Fruit fly (Drosophila melanogaster) whole organism, embryonic: Measurements from ENCODE around the gene CG13306.

Source experiments
- Atf3 ChIP-seq: fragments of 200-800 bp; sonication (Bioruptor generic); optimal IDR thresholded peaks from 3 replicates; lab custom pipeline; 2016; ENCODE audit warnings: missing biosample characterization, missing genetic modification characterization
- Bdp1 ChIP-seq: fragments of 200-800 bp; sonication (Bioruptor generic); optimal IDR thresholded peaks from 3 replicates; lab custom pipeline; 2016; ENCODE audit warnings: missing biosample characterization, missing genetic modification characterization
- CG10431 ChIP-seq: fragments of 200-800 bp; sonication (Bioruptor generic); optimal IDR thresholded peaks from 3 replicates; lab custom pipeline; 2018; ENCODE audit warnings: missing biosample characterization, mild to moderate bottlenecking, missing genetic modification characterization
- CG11085 ChIP-seq: fragments of 200-800 bp; sonication (Bioruptor generic); IDR thresholded peaks from 2 replicates; pipeline ENCODE4 v1.3.6; 2022; ENCODE audit warnings: missing biosample characterization, missing genetic modification characterization
- CG11560 ChIP-seq: fragments of 200-800 bp; sonication (Bioruptor generic); IDR thresholded peaks from 3 replicates; pipeline ENCODE4 v1.3.6; 2022; ENCODE audit warnings: missing biosample characterization, missing genetic modification characterization
- CG12744 ChIP-seq: fragments of 200-800 bp; sonication (Bioruptor generic); optimal IDR thresholded peaks from 2 replicates; lab custom pipeline; 2016; ENCODE audit warnings: missing biosample characterization, missing genetic modification characterization
- CG12942 ChIP-seq: fragments of 200-800 bp; sonication (Bioruptor generic); optimal IDR thresholded peaks from 3 replicates; lab custom pipeline; 2016; ENCODE audit warnings: missing biosample characterization, missing genetic modification characterization
- CG17359 ChIP-seq: fragments of 200-800 bp; sonication (Bioruptor generic); optimal IDR thresholded peaks from 3 replicates; lab custom pipeline; 2018; ENCODE audit warnings: missing biosample characterization, mild to moderate bottlenecking, missing genetic modification characterization, moderate library complexity
- CG1792 ChIP-seq: fragments of 200-800 bp; sonication (Bioruptor generic); optimal IDR thresholded peaks from 2 replicates; lab custom pipeline; 2016; ENCODE audit warnings: missing biosample characterization, missing genetic modification characterization
- CG2129 ChIP-seq: fragments of 200-800 bp; sonication (Bioruptor generic); IDR thresholded peaks from 2 replicates; pipeline ENCODE4 v1.3.6; 2022; ENCODE audit warnings: missing biosample characterization, missing genetic modification characterization; ENCODE audit not compliant: partially characterized antibody
- CG30403 ChIP-seq: fragments of 200-800 bp; sonication (Bioruptor generic); optimal IDR thresholded peaks from 3 replicates; lab custom pipeline; 2016; ENCODE audit warnings: missing biosample characterization, missing genetic modification characterization
- CG3065 ChIP-seq: fragments of 200-800 bp; sonication (Bioruptor generic); optimal IDR thresholded peaks from 2 replicates; lab custom pipeline; 2016; ENCODE audit warnings: missing biosample characterization, missing genetic modification characterization
- CG31224 ChIP-seq: fragments of 200-800 bp; sonication (Bioruptor generic); IDR thresholded peaks from 2 replicates; pipeline ENCODE4 v1.3.6; 2022; ENCODE audit warnings: missing biosample characterization, missing genetic modification characterization
- CG3407 ChIP-seq: fragments of 200-800 bp; sonication (Bioruptor generic); optimal IDR thresholded peaks from 2 replicates; lab custom pipeline; 2018; ENCODE audit warnings: missing biosample characterization, mild to moderate bottlenecking, missing genetic modification characterization
- CG3847 ChIP-seq: fragments of 200-800 bp; sonication (Bioruptor generic); IDR thresholded peaks from 2 replicates; pipeline ENCODE4 v1.3.6; 2022; ENCODE audit warnings: missing biosample characterization, missing genetic modification characterization
- CG6175 ChIP-seq: fragments of 200-800 bp; sonication (Bioruptor generic); IDR thresholded peaks from 3 replicates; pipeline ENCODE4 v1.3.6; 2022; ENCODE audit warnings: missing biosample characterization, missing genetic modification characterization
- CG6272 ChIP-seq: fragments of 200-800 bp; sonication (Bioruptor generic); IDR thresholded peaks from 2 replicates; pipeline ENCODE4 v1.3.6; 2022; ENCODE audit warnings: missing biosample characterization, missing genetic modification characterization
- CG7839 ChIP-seq: fragments of 200-800 bp; sonication (Bioruptor generic); optimal IDR thresholded peaks from 3 replicates; lab custom pipeline; 2018; ENCODE audit warnings: missing biosample characterization, mild to moderate bottlenecking, missing genetic modification characterization, moderate library complexity
- CG8089 ChIP-seq: fragments of 200-800 bp; sonication (Bioruptor generic); optimal IDR thresholded peaks from 3 replicates; lab custom pipeline; 2016; ENCODE audit warnings: missing biosample characterization, missing genetic modification characterization
- CG8281 ChIP-seq: fragments of 200-800 bp; sonication (Bioruptor generic); optimal IDR thresholded peaks from 2 replicates; lab custom pipeline; 2018; ENCODE audit warnings: missing biosample characterization, mild to moderate bottlenecking, missing genetic modification characterization, moderate library complexity
- CG8765 ChIP-seq: fragments of 200-800 bp; sonication (Bioruptor generic); IDR thresholded peaks from 2 replicates; pipeline ENCODE4 v1.3.6; 2022; ENCODE audit warnings: missing biosample characterization, missing genetic modification characterization
- CHES-1-like ChIP-seq: fragments of 200-800 bp; sonication (Bioruptor generic); optimal IDR thresholded peaks from 2 replicates; lab custom pipeline; 2016; ENCODE audit warnings: missing biosample characterization, missing genetic modification characterization
- Dad ChIP-seq: fragments of 200-800 bp; sonication (Bioruptor generic); optimal IDR thresholded peaks from 3 replicates; lab custom pipeline; 2016; ENCODE audit warnings: missing biosample characterization, missing genetic modification characterization
- Ets97D ChIP-seq: fragments of 200-800 bp; sonication (Bioruptor generic); optimal IDR thresholded peaks from 3 replicates; lab custom pipeline; 2016; ENCODE audit warnings: missing biosample characterization, missing genetic modification characterization
- Gug ChIP-seq: fragments of 200-800 bp; sonication (Bioruptor generic); IDR thresholded peaks from 4 replicates; pipeline ENCODE4 v1.3.6; 2022; ENCODE audit warnings: missing biosample characterization, missing genetic modification characterization
- HLH3B ChIP-seq: fragments of 200-800 bp; sonication (Bioruptor generic); IDR thresholded peaks from 2 replicates; pipeline ENCODE4 v1.3.6; 2022; ENCODE audit warnings: missing biosample characterization, missing genetic modification characterization
- Hr78 ChIP-seq, 2 experiments: fragments of 200-800 bp in 1 of 2; fragments of >200 bp in 1 of 2; sonication (Bioruptor generic) in 1 of 2; optimal IDR thresholded peaks; 2 replicates each; lab custom pipeline; 2017 to 2019; ENCODE audit warnings: missing biosample characterization in 2 of 2, missing genetic modification characterization in 2 of 2, mild to moderate bottlenecking in 1 of 2, moderate library complexity in 1 of 2
- NC2β ChIP-seq: fragments of 200-800 bp; sonication (Bioruptor generic); optimal IDR thresholded peaks from 2 replicates; lab custom pipeline; 2016; ENCODE audit warnings: missing biosample characterization, missing genetic modification characterization
- Poxn ChIP-seq: fragments of 200-800 bp; sonication (Bioruptor generic); IDR thresholded peaks from 2 replicates; pipeline ENCODE4 v1.3.6; 2022; ENCODE audit warnings: missing biosample characterization, missing genetic modification characterization
- Side ChIP-seq: fragments of 200-800 bp; sonication (Bioruptor generic); optimal IDR thresholded peaks from 2 replicates; lab custom pipeline; 2016; ENCODE audit warnings: missing biosample characterization, missing genetic modification characterization
- Sin3A ChIP-seq: fragments of >200 bp; optimal IDR thresholded peaks from 2 replicates; lab custom pipeline; 2018
- Usf ChIP-seq: fragments of 200-800 bp; sonication (Bioruptor generic); optimal IDR thresholded peaks from 2 replicates; lab custom pipeline; 2017; ENCODE audit warnings: missing genotype, missing biosample characterization, missing genetic modification characterization
- bcd ChIP-seq: fragments of 200-800 bp; sonication (Bioruptor generic); optimal IDR thresholded peaks from 2 replicates; lab custom pipeline; 2017; ENCODE audit warnings: missing biosample characterization, mild to moderate bottlenecking, missing genetic modification characterization
- bsh ChIP-seq, 2 experiments: fragments of 200-800 bp; sonication (Bioruptor generic); optimal IDR thresholded peaks; 2 replicates each; lab custom pipeline; 2017 to 2018; ENCODE audit warnings: mild to moderate bottlenecking in 2 of 2, missing biosample characterization in 2 of 2, missing genetic modification characterization in 2 of 2, moderate library complexity in 1 of 2
- chm ChIP-seq: fragments of 200-800 bp; sonication (Bioruptor generic); IDR thresholded peaks from 2 replicates; pipeline ENCODE4 v1.3.6; 2022; ENCODE audit warnings: missing biosample characterization, missing genetic modification characterization
- dan ChIP-seq: fragments of 200-800 bp; sonication (Bioruptor generic); IDR thresholded peaks from 2 replicates; pipeline ENCODE4 v1.3.6; 2022; ENCODE audit warnings: missing biosample characterization, missing genetic modification characterization
- h ChIP-seq: fragments of >200 bp; optimal IDR thresholded peaks from 2 replicates; lab custom pipeline; 2017
- ham ChIP-seq: fragments of 200-800 bp; sonication (Bioruptor generic); IDR thresholded peaks from 2 replicates; pipeline ENCODE4 v1.3.6; 2022; ENCODE audit warnings: missing biosample characterization, missing genetic modification characterization
- inv ChIP-seq: fragments of 200-800 bp; sonication (Bioruptor generic); IDR thresholded peaks from 2 replicates; pipeline ENCODE4 v1.3.6; 2022; ENCODE audit warnings: missing biosample characterization, missing genetic modification characterization; ENCODE audit not compliant: partially characterized antibody
- kah ChIP-seq: fragments of 200-800 bp; sonication (Bioruptor generic); optimal IDR thresholded peaks from 2 replicates; lab custom pipeline; 2018; ENCODE audit warnings: missing biosample characterization, mild to moderate bottlenecking, missing genetic modification characterization
- ken ChIP-seq: fragments of 200-800 bp; sonication (Bioruptor generic); IDR thresholded peaks from 3 replicates; pipeline ENCODE4 v1.3.6; 2022; ENCODE audit warnings: missing biosample characterization, missing genetic modification characterization
- knrl ChIP-seq: fragments of 200-800 bp; sonication (Bioruptor generic); IDR thresholded peaks from 3 replicates; pipeline ENCODE4 v1.3.6; 2022; ENCODE audit warnings: missing biosample characterization, missing genetic modification characterization; ENCODE audit not compliant: partially characterized antibody
- lbe ChIP-seq: fragments of 200-800 bp; sonication (Bioruptor generic); optimal IDR thresholded peaks from 2 replicates; lab custom pipeline; 2016; ENCODE audit warnings: missing biosample characterization, mild to moderate bottlenecking, missing genetic modification characterization
- lmd ChIP-seq: fragments of 200-800 bp; sonication (Bioruptor generic); IDR thresholded peaks from 2 replicates; pipeline ENCODE4 v1.3.6; 2022; ENCODE audit warnings: missing biosample characterization, missing genetic modification characterization
- nerfin-1 ChIP-seq: fragments of 200-800 bp; sonication (Bioruptor generic); optimal IDR thresholded peaks from 3 replicates; lab custom pipeline; 2019; ENCODE audit warnings: missing biosample characterization, mild to moderate bottlenecking, missing genetic modification characterization, moderate library complexity
- nom ChIP-seq: fragments of 200-800 bp; sonication (Bioruptor generic); optimal IDR thresholded peaks from 2 replicates; lab custom pipeline; 2017; ENCODE audit warnings: missing biosample characterization, missing genetic modification characterization, mild to moderate bottlenecking, moderate library complexity, missing genetic modification reagents
- sens-2 ChIP-seq: fragments of 200-800 bp; sonication (Bioruptor generic); IDR thresholded peaks from 2 replicates; pipeline ENCODE4 v1.3.6; 2022; ENCODE audit warnings: missing biosample characterization, missing genetic modification characterization
- sim ChIP-seq: fragments of 200-800 bp; sonication (Bioruptor generic); IDR thresholded peaks from 2 replicates; pipeline ENCODE4 v1.3.6; 2022; ENCODE audit warnings: missing biosample characterization, missing genetic modification characterization
- trem ChIP-seq: fragments of 200-800 bp; optimal IDR thresholded peaks from 3 replicates; lab custom pipeline; 2019; ENCODE audit warnings: missing biosample characterization, mild to moderate bottlenecking, missing genetic modification characterization, moderate library complexity
- ttk ChIP-seq: fragments of 200-800 bp; sonication (Bioruptor generic); IDR thresholded peaks from 2 replicates; pipeline ENCODE4 v2.1.2; 2022; ENCODE audit warnings: missing biosample characterization, missing genetic modification characterization
- tx ChIP-seq: fragments of 200-800 bp; sonication (Bioruptor generic); optimal IDR thresholded peaks from 2 replicates; lab custom pipeline; 2016; ENCODE audit warnings: missing biosample characterization, missing genetic modification characterization

The CG13306 gene

dm6 chr3L:8772998-8773684, 23.6 kb upstream of the CG13306 start (continued):
- TF ChIP-seq Usf (no peak), nom (GFP tag; lab: Kevin White, UChicago) (peak; percentile 39), CG6272 (GFP tag; lab: Robert Waterston, UW) (peak; percentile 70), CG31224 (GFP tag; lab: Robert Waterston, UW) (no peak), CG17359 (peak; percentile 79), Side (GFP tag; lab: Kevin White, UChicago) (peak; percentile 52), HLH3B (GFP tag; lab: Robert Waterston, UW) (peak; percentile 62), lmd (GFP tag; lab: Robert Waterston, UW) (peak; percentile 68), Dad (peak; percentile 5), CG2129 (GFP tag; lab: Robert Waterston, UW) (no peak), Hr78 (GFP tag; optimal IDR thresholded peaks at IDR 0.05; lab: Kevin White, UChicago) (peak in 1 of 2 experiments; percentile 73), h (lab: Kevin White, UChicago) (no peak), CG3847 (peak; percentile 51), bsh (GFP tag; optimal IDR thresholded peaks at IDR 0.05; lab: Kevin White, UChicago) (peak; percentile 27 to 93), Sin3A (no peak), CG3065 (peak; percentile 38), inv (GFP tag; lab: Robert Waterston, UW) (no peak), Poxn (GFP tag; lab: Robert Waterston, UW) (no peak), ttk (peak; percentile 62), trem (tag; lab: Kevin White, UChicago) (peak; percentile 51), CG30403 (peak; percentile 71), CG7839 (peak; percentile 81), ham (GFP tag; lab: Robert Waterston, UW) (no peak), CG8089 (peak; percentile 59), nerfin-1 (peak; percentile 72), ken (peak; percentile 22; the same call in 1 of the 3 replicates), tx (GFP tag; lab: Kevin White, UChicago) (no peak), Atf3 (GFP tag; lab: Kevin White, UChicago) (peak; percentile 26), lbe (GFP tag; lab: Kevin White, UChicago) (no peak), CG12744 (GFP tag; lab: Kevin White, UChicago) (no peak), CG8765 (GFP tag; lab: Robert Waterston, UW) (no peak), Ets97D (no peak), sim (peak; percentile 47; the same call in 1 of the 2 replicates), CG10431 (GFP tag; lab: Kevin White, UChicago) (peak; percentile 40), knrl (GFP tag; lab: Robert Waterston, UW) (0 out of 3 replicates have a peak, but pooled peaks have one; percentile 7), Gug (GFP tag; lab: Robert Waterston, UW) (peak; percentile 20; the same call in 1 of the 4 replicates), CG8281 (tag; lab: Kevin White, UChicago) (peak; percentile 90), bcd (peak; percentile 60), sens-2 (GFP tag; lab: Robert Waterston, UW) (peak; percentile 34; the same call in 1 of the 2 replicates), CG11085 (GFP tag; lab: Robert Waterston, UW) (no peak), NC2β (GFP tag; lab: Kevin White, UChicago) (peak; percentile 52), CG11560 (tag; lab: Robert Waterston, UW) (no peak), kah (GFP tag; lab: Kevin White, UChicago) (no peak), CG12942 (GFP tag; lab: Kevin White, UChicago) (peak; percentile 48), CG6175 (GFP tag; lab: Robert Waterston, UW) (no peak), chm (GFP tag; lab: Robert Waterston, UW) (0 out of 2 replicates have a peak, but pooled peaks have one; percentile 24), Bdp1 (GFP tag; lab: Kevin White, UChicago) (peak; percentile 3), CG3407 (GFP tag; lab: Kevin White, UChicago) (peak; percentile 53), CHES-1-like (GFP tag; lab: Kevin White, UChicago) (no peak), dan (GFP tag; lab: Robert Waterston, UW) (no peak), CG1792 (no peak)
